Fruit fly (Drosophila melanogaster) whole organism, embryonic: Measurements from ENCODE around the gene CG31928.

Source experiments
- ATbp ChIP-seq: fragments of 200-800 bp; sonication (Bioruptor generic); optimal IDR thresholded peaks from 2 replicates; lab custom pipeline; 2017; ENCODE audit warnings: missing biosample characterization, mild to moderate bottlenecking, missing genetic modification characterization, missing genetic modification reagents
- Atf3 ChIP-seq: fragments of 200-800 bp; sonication (Bioruptor generic); optimal IDR thresholded peaks from 3 replicates; lab custom pipeline; 2016; ENCODE audit warnings: missing biosample characterization, missing genetic modification characterization
- CG10321 ChIP-seq: fragments of 200-800 bp; sonication (Bioruptor generic); IDR thresholded peaks from 2 replicates; pipeline ENCODE4 v1.3.6; 2022; ENCODE audit warnings: missing biosample characterization, missing genetic modification characterization
- CG10366 ChIP-seq: fragments of 200-800 bp; sonication (Bioruptor generic); IDR thresholded peaks from 2 replicates; pipeline ENCODE4 v1.3.6; 2022; ENCODE audit warnings: missing biosample characterization, missing genetic modification characterization
- CG11456 ChIP-seq: fragments of 200-800 bp; sonication (Bioruptor generic); IDR thresholded peaks from 3 replicates; pipeline ENCODE4 v1.3.6; 2022; ENCODE audit warnings: missing biosample characterization, missing genetic modification characterization
- CG11504 ChIP-seq: fragments of 200-800 bp; sonication (Bioruptor generic); optimal IDR thresholded peaks from 3 replicates; lab custom pipeline; 2019; ENCODE audit warnings: missing biosample characterization, mild to moderate bottlenecking, missing genetic modification characterization, moderate library complexity
- CG11560 ChIP-seq: fragments of 200-800 bp; sonication (Bioruptor generic); IDR thresholded peaks from 3 replicates; pipeline ENCODE4 v1.3.6; 2022; ENCODE audit warnings: missing biosample characterization, missing genetic modification characterization
- CG12071 ChIP-seq: fragments of 200-800 bp; sonication (Bioruptor generic); optimal IDR thresholded peaks from 3 replicates; lab custom pipeline; 2018; ENCODE audit warnings: missing biosample characterization, mild to moderate bottlenecking, missing genetic modification characterization
- CG12769 ChIP-seq: fragments of 200-800 bp; sonication (Bioruptor generic); optimal IDR thresholded peaks from 2 replicates; lab custom pipeline; 2019; ENCODE audit warnings: missing biosample characterization, mild to moderate bottlenecking, missing genetic modification characterization, moderate library complexity
- CG12942 ChIP-seq: fragments of 200-800 bp; sonication (Bioruptor generic); optimal IDR thresholded peaks from 3 replicates; lab custom pipeline; 2016; ENCODE audit warnings: missing biosample characterization, missing genetic modification characterization
- CG13775 ChIP-seq: fragments of 200-800 bp; sonication (Bioruptor generic); optimal IDR thresholded peaks from 3 replicates; lab custom pipeline; 2017; ENCODE audit warnings: missing biosample characterization, mild to moderate bottlenecking, missing genetic modification characterization
- CG14667 ChIP-seq: fragments of 200-800 bp; sonication (Bioruptor generic); IDR thresholded peaks from 2 replicates; pipeline ENCODE4 v1.3.6; 2022; ENCODE audit warnings: missing biosample characterization, missing genetic modification characterization
- CG14860 ChIP-seq: fragments of 200-800 bp; sonication (Bioruptor generic); IDR thresholded peaks from 3 replicates; pipeline ENCODE4 v1.3.6; 2022; ENCODE audit warnings: missing biosample characterization, missing genetic modification characterization; ENCODE audit not compliant: partially characterized antibody
- CG15696 ChIP-seq: fragments of 200-800 bp; sonication (Bioruptor generic); optimal IDR thresholded peaks from 2 replicates; lab custom pipeline; 2019; ENCODE audit warnings: missing biosample characterization, mild to moderate bottlenecking, missing genetic modification characterization, moderate library complexity
- CG2712 ChIP-seq: fragments of 200-800 bp; optimal IDR thresholded peaks from 3 replicates; lab custom pipeline; 2019; ENCODE audit warnings: missing biosample characterization, mild to moderate bottlenecking, missing genetic modification characterization, moderate library complexity
- CG30431 ChIP-seq: fragments of 200-800 bp; sonication (Bioruptor generic); optimal IDR thresholded peaks from 2 replicates; lab custom pipeline; 2017; ENCODE audit warnings: missing biosample characterization, missing genetic modification characterization
- CG4424 ChIP-seq: fragments of 200-800 bp; sonication (Bioruptor generic); optimal IDR thresholded peaks from 3 replicates; lab custom pipeline; 2016; ENCODE audit warnings: missing biosample characterization, missing genetic modification characterization
- CG4820 ChIP-seq: fragments of 200-800 bp; sonication (Bioruptor generic); optimal IDR thresholded peaks from 3 replicates; lab custom pipeline; 2016; ENCODE audit warnings: missing biosample characterization, missing genetic modification characterization
- CG6175 ChIP-seq: fragments of 200-800 bp; sonication (Bioruptor generic); IDR thresholded peaks from 3 replicates; pipeline ENCODE4 v1.3.6; 2022; ENCODE audit warnings: missing biosample characterization, missing genetic modification characterization
- CG6689 ChIP-seq: fragments of 200-800 bp; sonication (Bioruptor generic); IDR thresholded peaks from 2 replicates; pipeline ENCODE4 v1.3.6; 2022; ENCODE audit warnings: missing biosample characterization, missing genetic modification characterization
- CG7963 ChIP-seq: fragments of 200-800 bp; sonication (Bioruptor generic); IDR thresholded peaks from 3 replicates; pipeline ENCODE4 v1.3.6; 2022; ENCODE audit warnings: missing biosample characterization, missing genetic modification characterization; ENCODE audit not compliant: partially characterized antibody
- CG8765 ChIP-seq: fragments of 200-800 bp; sonication (Bioruptor generic); IDR thresholded peaks from 2 replicates; pipeline ENCODE4 v1.3.6; 2022; ENCODE audit warnings: missing biosample characterization, missing genetic modification characterization
- CG9727 ChIP-seq: fragments of 200-800 bp; sonication (Bioruptor generic); optimal IDR thresholded peaks from 3 replicates; lab custom pipeline; 2017; ENCODE audit warnings: missing biosample characterization, mild to moderate bottlenecking, missing genetic modification characterization
- Gsc ChIP-seq: fragments of 200-800 bp; sonication (Bioruptor generic); IDR thresholded peaks from 2 replicates; pipeline ENCODE4 v1.3.6; 2022; ENCODE audit warnings: missing biosample characterization, missing genetic modification characterization
- HLH4C ChIP-seq: fragments of 200-800 bp; sonication (Bioruptor generic); IDR thresholded peaks from 3 replicates; pipeline ENCODE4 v1.3.6; 2022; ENCODE audit warnings: missing biosample characterization, missing genetic modification characterization; ENCODE audit not compliant: partially characterized antibody
- HLHmδ ChIP-seq: fragments of 200-800 bp; sonication (Bioruptor generic); optimal IDR thresholded peaks from 2 replicates; lab custom pipeline; 2018; ENCODE audit warnings: missing biosample characterization, mild to moderate bottlenecking, missing genetic modification characterization, moderate library complexity
- Hr78 ChIP-seq, 2 experiments: fragments of 200-800 bp in 1 of 2; fragments of >200 bp in 1 of 2; sonication (Bioruptor generic) in 1 of 2; optimal IDR thresholded peaks; 2 replicates each; lab custom pipeline; 2017 to 2019; ENCODE audit warnings: missing biosample characterization in 2 of 2, missing genetic modification characterization in 2 of 2, mild to moderate bottlenecking in 1 of 2, moderate library complexity in 1 of 2
- Opbp ChIP-seq: fragments of 200-800 bp; sonication (Bioruptor generic); IDR thresholded peaks from 3 replicates; pipeline ENCODE4 v1.3.6; 2022; ENCODE audit warnings: missing biosample characterization, missing genetic modification characterization; ENCODE audit not compliant: partially characterized antibody
- Six4 ChIP-seq: fragments of 200-800 bp; sonication (Bioruptor generic); optimal IDR thresholded peaks from 2 replicates; lab custom pipeline; 2016; ENCODE audit warnings: missing biosample characterization, missing genetic modification characterization
- Vsx1 ChIP-seq: fragments of 200-800 bp; sonication (Bioruptor generic); optimal IDR thresholded peaks from 2 replicates; lab custom pipeline; 2017; ENCODE audit warnings: missing biosample characterization, mild to moderate bottlenecking, missing genetic modification characterization, missing genetic modification reagents
- Xbp1 ChIP-seq: fragments of 200-800 bp; sonication (Bioruptor generic); optimal IDR thresholded peaks from 3 replicates; lab custom pipeline; 2016; ENCODE audit warnings: missing biosample characterization, mild to moderate bottlenecking, missing genetic modification characterization
- amos ChIP-seq: fragments of 200-800 bp; sonication (Bioruptor generic); IDR thresholded peaks from 2 replicates; pipeline ENCODE4 v1.3.6; 2022; ENCODE audit warnings: missing biosample characterization, missing genetic modification characterization; ENCODE audit not compliant: partially characterized antibody
- bbx ChIP-seq: fragments of 200-800 bp; sonication (Bioruptor generic); IDR thresholded peaks from 2 replicates; pipeline ENCODE4 v1.3.6; 2022; ENCODE audit warnings: missing biosample characterization, missing genetic modification characterization; ENCODE audit not compliant: partially characterized antibody
- cato ChIP-seq: fragments of 200-800 bp; sonication (Bioruptor generic); optimal IDR thresholded peaks from 2 replicates; lab custom pipeline; 2016; ENCODE audit warnings: missing biosample characterization, missing genetic modification characterization, borderline replicate concordance
- crol ChIP-seq: fragments of 200-800 bp; sonication (Bioruptor generic); IDR thresholded peaks from 2 replicates; pipeline ENCODE4 v1.3.6; 2022; ENCODE audit warnings: missing biosample characterization, missing genetic modification characterization
- dan ChIP-seq: fragments of 200-800 bp; sonication (Bioruptor generic); IDR thresholded peaks from 2 replicates; pipeline ENCODE4 v1.3.6; 2022; ENCODE audit warnings: missing biosample characterization, missing genetic modification characterization
- fd3F ChIP-seq: fragments of 200-800 bp; sonication (Bioruptor generic); optimal IDR thresholded peaks from 2 replicates; lab custom pipeline; 2018; ENCODE audit warnings: missing biosample characterization, mild to moderate bottlenecking, missing genetic modification characterization, moderate library complexity
- gem ChIP-seq: fragments of 200-800 bp; sonication (Bioruptor generic); optimal IDR thresholded peaks from 2 replicates; lab custom pipeline; 2019; ENCODE audit warnings: missing biosample characterization, mild to moderate bottlenecking, missing genetic modification characterization, moderate library complexity
- grau ChIP-seq: fragments of 200-800 bp; optimal IDR thresholded peaks from 3 replicates; lab custom pipeline; 2019; ENCODE audit warnings: missing biosample characterization, mild to moderate bottlenecking, missing genetic modification characterization, moderate library complexity
- gt ChIP-seq: fragments of 200-800 bp; sonication (Bioruptor generic); IDR thresholded peaks from 2 replicates; pipeline ENCODE4 v1.3.6; 2022; ENCODE audit warnings: missing biosample characterization, missing genetic modification characterization
- jumu ChIP-seq: fragments of 200-800 bp; sonication (Bioruptor generic); optimal IDR thresholded peaks from 3 replicates; lab custom pipeline; 2016; ENCODE audit warnings: missing biosample characterization, missing genetic modification characterization
- pb ChIP-seq: fragments of 200-800 bp; sonication (Bioruptor generic); optimal IDR thresholded peaks from 3 replicates; lab custom pipeline; 2016; ENCODE audit warnings: missing biosample characterization, missing genetic modification characterization
- sisA ChIP-seq: fragments of 200-800 bp; sonication (Bioruptor generic); IDR thresholded peaks from 2 replicates; pipeline ENCODE4 v1.3.6; 2022; ENCODE audit warnings: missing biosample characterization, missing genetic modification characterization
- so ChIP-seq: fragments of 200-800 bp; sonication (Bioruptor generic); IDR thresholded peaks from 3 replicates; pipeline ENCODE4 v1.3.6; 2022; ENCODE audit warnings: missing biosample characterization, missing genetic modification characterization
- sqz ChIP-seq: fragments of 200-800 bp; sonication (Bioruptor generic); optimal IDR thresholded peaks from 3 replicates; lab custom pipeline; 2018; ENCODE audit warnings: missing biosample characterization, mild to moderate bottlenecking, missing genetic modification characterization
- trh ChIP-seq: fragments of 200-800 bp; sonication (Bioruptor generic); optimal IDR thresholded peaks from 2 replicates; lab custom pipeline; 2016; ENCODE audit warnings: missing biosample characterization, missing genetic modification characterization
- vvl ChIP-seq: fragments of 200-800 bp; sonication (Bioruptor generic); IDR thresholded peaks from 2 replicates; pipeline ENCODE4 v1.3.6; 2022; ENCODE audit warnings: missing biosample characterization, missing genetic modification characterization
- z ChIP-seq: fragments of 200-800 bp; sonication (Bioruptor generic); IDR thresholded peaks from 3 replicates; pipeline ENCODE4 v1.3.6; 2022; ENCODE audit warnings: missing biosample characterization, missing genetic modification characterization
- zen ChIP-seq: fragments of 200-800 bp; sonication (Bioruptor generic); optimal IDR thresholded peaks from 3 replicates; lab custom pipeline; 2018; ENCODE audit warnings: missing biosample characterization, mild to moderate bottlenecking, missing genetic modification characterization, moderate library complexity
- zf30C ChIP-seq: fragments of 200-800 bp; sonication (Bioruptor generic); optimal IDR thresholded peaks from 3 replicates; lab custom pipeline; 2018; ENCODE audit warnings: missing biosample characterization, mild to moderate bottlenecking, missing genetic modification characterization

The CG31928 gene

DNA sequence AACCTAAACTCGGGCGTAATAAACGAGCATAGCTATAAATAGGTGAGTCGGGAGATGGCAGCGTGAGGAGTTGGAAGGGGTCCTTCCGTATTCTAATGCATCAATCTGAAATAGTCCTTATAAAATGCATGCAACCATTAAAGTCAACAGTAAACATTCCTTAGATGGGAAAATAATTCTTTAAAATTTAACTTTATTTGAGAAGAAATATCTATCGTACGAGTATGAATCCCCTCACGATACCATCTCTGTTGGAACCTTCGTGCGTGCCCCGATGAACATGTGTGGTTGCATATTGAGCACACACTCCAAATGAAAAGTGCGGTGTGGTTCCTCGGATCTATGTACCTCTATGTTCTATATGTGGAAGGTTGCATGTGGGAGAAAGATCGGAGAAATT is 30.0 kb upstream of the CG31928 start (continued):
- TF ChIP-seq Gsc (GFP tag; lab: Robert Waterston, UW) (0 out of 2 replicates have a peak, but pooled peaks have one; percentile 27), CG12942 (peak; percentile 34), CG12769 (peak; percentile 34), Opbp (GFP tag; lab: Robert Waterston, UW) (peak; percentile 78; the same call in 2 of the 3 replicates), CG11504 (peak; percentile 25), CG7963 (GFP tag; lab: Robert Waterston, UW) (no peak), Atf3 (GFP tag; lab: Kevin White, UChicago) (peak; percentile 37), trh (GFP tag; lab: Kevin White, UChicago) (peak; percentile 17), amos (GFP tag; lab: Robert Waterston, UW) (peak; percentile 67; the same call in 1 of the 2 replicates), pb (GFP tag; lab: Kevin White, UChicago) (no peak), z (GFP tag; lab: Robert Waterston, UW) (0 out of 3 replicates have a peak, but pooled peaks have one; percentile 54), CG30431 (peak; percentile 4), jumu (GFP tag; lab: Kevin White, UChicago) (peak; percentile 24), sisA (peak; percentile 27; the same call in 1 of the 2 replicates), Vsx1 (GFP tag; lab: Kevin White, UChicago) (no peak), CG6689 (GFP tag; lab: Robert Waterston, UW) (peak; percentile 72), CG10366 (peak; percentile 40), CG15696 (tag; lab: Kevin White, UChicago) (peak; percentile 70), CG4424 (GFP tag; lab: Kevin White, UChicago) (peak; percentile 22), cato (GFP tag; lab: Kevin White, UChicago) (no peak), so (GFP tag; lab: Robert Waterston, UW) (peak; percentile 54; the same call in 1 of the 3 replicates), Six4 (peak; percentile 44), gt (GFP tag; lab: Robert Waterston, UW) (peak; percentile 46; the same call in 1 of the 2 replicates), ATbp (peak; percentile 11), CG13775 (GFP tag; lab: Kevin White, UChicago) (peak; percentile 65), HLH4C (GFP tag; lab: Robert Waterston, UW) (peak; percentile 67; the same call in 2 of the 3 replicates), gem (peak; percentile 78), CG14860 (peak; percentile 70), CG4820 (GFP tag; lab: Kevin White, UChicago) (no peak), bbx (GFP tag; lab: Robert Waterston, UW) (peak; percentile 74; the same call in 1 of the 2 replicates), CG9727 (peak; percentile 71), dan (GFP tag; lab: Robert Waterston, UW) (peak; percentile 70)

DNA sequence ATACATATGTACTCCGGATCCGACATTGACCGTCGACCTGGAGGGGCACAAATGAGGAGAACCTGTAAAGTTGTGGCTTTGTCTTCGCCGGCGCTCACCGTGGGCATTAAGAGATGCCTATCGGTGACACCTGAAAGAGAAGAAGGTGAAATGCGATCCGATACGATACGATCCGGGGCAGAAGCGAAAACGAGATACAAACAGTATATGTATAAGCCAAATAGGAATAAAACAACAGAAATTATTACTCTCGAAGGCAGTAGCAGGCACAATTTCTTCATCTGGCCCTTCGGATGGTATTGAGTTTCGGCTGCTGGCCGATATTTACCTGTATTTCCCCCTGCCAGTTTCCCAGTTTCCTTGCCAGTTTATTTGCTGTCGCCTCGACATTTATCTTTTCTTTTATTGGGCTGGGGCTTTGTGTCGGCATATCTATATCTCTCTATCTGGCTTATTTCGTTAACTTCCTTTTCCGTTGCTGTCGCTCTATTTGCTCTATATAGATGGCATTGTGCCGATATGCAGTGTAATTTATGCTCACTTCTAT is 28.7 kb upstream of the CG31928 start:
- no peak for TF ChIP-seq fd3F (GFP tag; lab: Kevin White, UChicago)
- no peak for TF ChIP-seq CG6175
- TF ChIP-seq so (GFP tag; lab: Robert Waterston, UW), result 0 out of 3 replicates have a peak, but pooled peaks have one; percentile 11
- TF ChIP-seq Hr78 (GFP tag; optimal IDR thresholded peaks at IDR 0.05; lab: Kevin White, UChicago), result peak in 1 of 2 experiments; percentile 3
- peak; percentile 35 for TF ChIP-seq zen
- TF ChIP-seq grau (tag; lab: Kevin White, UChicago), result no peak
- TF ChIP-seq CG11456 (GFP tag; lab: Robert Waterston, UW), result no peak
- TF ChIP-seq bbx (GFP tag; lab: Robert Waterston, UW), result no peak
- no peak for TF ChIP-seq CG2712
- 0 out of 2 replicates have a peak, but pooled peaks have one; percentile 14 for TF ChIP-seq crol
- no peak for TF ChIP-seq CG10321 (GFP tag; lab: Robert Waterston, UW)
- no peak for TF ChIP-seq CG11560 (tag; lab: Robert Waterston, UW)
- no peak for TF ChIP-seq CG14667
- no peak for TF ChIP-seq CG12071 (GFP tag; lab: Kevin White, UChicago)
- no peak for TF ChIP-seq sqz (GFP tag; lab: Kevin White, UChicago)
- TF ChIP-seq HLHmδ (GFP tag; lab: Kevin White, UChicago), result no peak
- no peak for TF ChIP-seq Xbp1 (GFP tag; lab: Kevin White, UChicago)
- no peak for TF ChIP-seq vvl
- TF ChIP-seq zf30C (GFP tag; lab: Kevin White, UChicago), result no peak
- no peak for TF ChIP-seq CG12942
- TF ChIP-seq CG8765 (GFP tag; lab: Robert Waterston, UW), result no peak
